Worm (Caenorhabditis elegans): ENCODE results near the gene F59A7.14.

The F59A7.14 gene

ce11 chrV:2004659-2005058, 14.1 kb upstream of the F59A7.14 start, which contains the start of gene cysl-4:
cysl-4 (plus strand) TSS chrV:2004959.
- no peak for TF ChIP-seq pax-1 (tag; optimal IDR thresholded peaks at IDR 0.05)
- no peak for TF ChIP-seq ahr-1 (tag; optimal IDR thresholded peaks at IDR 0.05)
- TF ChIP-seq gmeb-2 (tag; optimal IDR thresholded peaks at IDR 0.05), result no peak
- TF ChIP-seq ceh-30 (tag; optimal IDR thresholded peaks at IDR 0.05), result no peak
- TF ChIP-seq nhr-11 (tag; optimal IDR thresholded peaks at IDR 0.05), result no peak
- TF ChIP-seq pha-4 (tag; optimal IDR thresholded peaks at IDR 0.05), result no peak
- TF ChIP-seq fkh-6 (tag; optimal IDR thresholded peaks at IDR 0.05), result no peak
- TF ChIP-seq ttx-3 (tag; optimal IDR thresholded peaks at IDR 0.05), result no peak

ce11 chrV:2008412-2008811, 10.4 kb upstream of the F59A7.14 start:
- no peak for TF ChIP-seq ceh-24 (tag; optimal IDR thresholded peaks at IDR 0.05)
- TF ChIP-seq hlh-13 (GFP tag; optimal IDR thresholded peaks at IDR 0.05), result no peak
- TF ChIP-seq F13H6.1 (tag; optimal IDR thresholded peaks at IDR 0.05), result no peak
- TF ChIP-seq dve-1 (tag; optimal IDR thresholded peaks at IDR 0.05), result no peak
- no peak for TF ChIP-seq sox-2 (GFP tag; IDR thresholded peaks at IDR 0.05)
- TF ChIP-seq ztf-16 (tag; optimal IDR thresholded peaks at IDR 0.05), result no peak
- no peak for TF ChIP-seq odd-2 (tag; optimal IDR thresholded peaks at IDR 0.05)
- no peak for TF ChIP-seq hlh-8 (tag; optimal IDR thresholded peaks at IDR 0.05)
- TF ChIP-seq K02D7.2 (tag; optimal IDR thresholded peaks at IDR 0.05), result no peak

- TF ChIP-seq tbx-7 (tag; optimal IDR thresholded peaks at IDR 0.05) (no peak), ceh-2 (tag; optimal IDR thresholded peaks at IDR 0.05) (no peak), pha-4 (tag; optimal IDR thresholded peaks at IDR 0.05) (no peak), unc-42 (tag; optimal IDR thresholded peaks at IDR 0.05) (no peak), ceh-45 (GFP tag; IDR thresholded peaks at IDR 0.05) (no peak), nhr-11 (tag; optimal IDR thresholded peaks at IDR 0.05) (no peak), ceh-9 (tag; optimal IDR thresholded peaks at IDR 0.05) (no peak), ama-1 (optimal IDR thresholded peaks at IDR 0.05) (no peak), C38D4.7 (GFP tag; optimal IDR thresholded peaks at IDR 0.05) (no peak), ceh-34 (tag; optimal IDR thresholded peaks at IDR 0.05) (no peak), hlh-30 (tag; optimal IDR thresholded peaks at IDR 0.05; ENCODE audit: insufficient read depth) (no peak)
Measured at ce11 chrV:2011777-2012176, 7.0 kb upstream of the F59A7.14 start, which contains the start of gene F59A7.7. F59A7.7 (plus strand) TSS chrV:2012077.

- TF ChIP-seq npax-4 (tag; optimal IDR thresholded peaks at IDR 0.05) (no peak), K02D7.2 (tag; optimal IDR thresholded peaks at IDR 0.05) (no peak), mec-3 (tag; optimal IDR thresholded peaks at IDR 0.05; ENCODE audit: borderline replicate concordance) (no peak), ceh-14 (tag; optimal IDR thresholded peaks at IDR 0.05) (no peak), nfya-1 (tag; optimal IDR thresholded peaks at IDR 0.05) (no peak), syd-9 (tag; optimal IDR thresholded peaks at IDR 0.05) (no peak), sox-2 (GFP tag; IDR thresholded peaks at IDR 0.05) (no peak), lin-11 (tag; optimal IDR thresholded peaks at IDR 0.05) (no peak), tbx-2 (tag; optimal IDR thresholded peaks at IDR 0.05) (no peak), hlh-8 (tag; optimal IDR thresholded peaks at IDR 0.05) (no peak), dve-1 (tag; optimal IDR thresholded peaks at IDR 0.05) (no peak), ceh-30 (tag; optimal IDR thresholded peaks at IDR 0.05) (no peak), ceh-22 (tag; optimal IDR thresholded peaks at IDR 0.05) (no peak)
Measured at ce11 chrV:2013824-2014223, 5.0 kb upstream of the F59A7.14 start, which contains the start of gene F59A7.11. F59A7.11 (minus strand) TSS chrV:2013924.

- TF ChIP-seq ceh-45 (GFP tag; IDR thresholded peaks at IDR 0.05) (no peak), tbx-2 (tag; optimal IDR thresholded peaks at IDR 0.05) (no peak), npax-4 (tag; optimal IDR thresholded peaks at IDR 0.05) (no peak), fax-1 (tag; optimal IDR thresholded peaks at IDR 0.05) (no peak)
Measured at ce11 chrV:2016428-2016827, 2.4 kb upstream of the F59A7.14 start, which contains the start of gene F59A7.2. F59A7.2 (minus strand) TSS chrV:2016528.

Data from whole organism, late embryonic.